Fruit fly (Drosophila melanogaster) whole organism, embryonic: ENCODE results near the gene Hph.

Experiments used
- Atf-2 ChIP-seq: fragments of 200-800 bp; sonication (Bioruptor generic); optimal IDR thresholded peaks from 2 replicates; lab custom pipeline; 2016; ENCODE audit warnings: missing biosample characterization, missing genetic modification characterization
- CG12071 ChIP-seq: fragments of 200-800 bp; sonication (Bioruptor generic); optimal IDR thresholded peaks from 3 replicates; lab custom pipeline; 2018; ENCODE audit warnings: missing biosample characterization, mild to moderate bottlenecking, missing genetic modification characterization
- CG12155 ChIP-seq: fragments of 200-800 bp; sonication (Bioruptor generic); optimal IDR thresholded peaks from 3 replicates; lab custom pipeline; 2016; ENCODE audit warnings: missing biosample characterization, missing genetic modification characterization
- CG13424 ChIP-seq: fragments of 200-800 bp; sonication (Bioruptor generic); optimal IDR thresholded peaks from 2 replicates; lab custom pipeline; 2019; ENCODE audit warnings: missing biosample characterization, mild to moderate bottlenecking, missing genetic modification characterization, moderate library complexity
- CG14667 ChIP-seq: fragments of 200-800 bp; sonication (Bioruptor generic); IDR thresholded peaks from 2 replicates; pipeline ENCODE4 v1.3.6; 2022; ENCODE audit warnings: missing biosample characterization, missing genetic modification characterization
- CG14710 ChIP-seq: fragments of 200-800 bp; sonication (Bioruptor generic); optimal IDR thresholded peaks from 3 replicates; lab custom pipeline; 2019; ENCODE audit warnings: missing biosample characterization, mild to moderate bottlenecking, missing genetic modification characterization, moderate library complexity
- CG15269 ChIP-seq: fragments of 200-800 bp; sonication (Bioruptor generic); optimal IDR thresholded peaks from 2 replicates; lab custom pipeline; 2018; ENCODE audit warnings: missing biosample characterization, mild to moderate bottlenecking, missing genetic modification characterization, moderate library complexity
- CG1529 ChIP-seq: fragments of 200-800 bp; sonication (Bioruptor generic); optimal IDR thresholded peaks from 3 replicates; lab custom pipeline; 2018; ENCODE audit warnings: missing biosample characterization, missing genetic modification characterization
- CG1603 ChIP-seq: fragments of 200-800 bp; sonication (Bioruptor generic); optimal IDR thresholded peaks from 2 replicates; lab custom pipeline; 2019; ENCODE audit warnings: missing biosample characterization, mild to moderate bottlenecking, missing genetic modification characterization, moderate library complexity
- CG16779 ChIP-seq: fragments of 200-800 bp; sonication (Bioruptor generic); IDR thresholded peaks from 2 replicates; pipeline ENCODE4 v1.3.6; 2022; ENCODE audit warnings: missing biosample characterization, missing genetic modification characterization
- CG17328 ChIP-seq: fragments of 200-800 bp; sonication (Bioruptor generic); IDR thresholded peaks from 2 replicates; pipeline ENCODE4 v1.3.6; 2022; ENCODE audit warnings: missing biosample characterization, missing genetic modification characterization
- CG2678 ChIP-seq: fragments of 200-800 bp; sonication (Bioruptor generic); optimal IDR thresholded peaks from 3 replicates; lab custom pipeline; 2019; ENCODE audit warnings: missing biosample characterization, mild to moderate bottlenecking, missing genetic modification characterization, moderate library complexity
- CG3163 ChIP-seq: fragments of 200-800 bp; sonication (Bioruptor generic); optimal IDR thresholded peaks from 3 replicates; lab custom pipeline; 2016; ENCODE audit warnings: missing biosample characterization, missing genetic modification characterization
- CG4617 ChIP-seq: fragments of 200-800 bp; sonication (Bioruptor generic); optimal IDR thresholded peaks from 3 replicates; lab custom pipeline; 2016; ENCODE audit warnings: missing biosample characterization, missing genetic modification characterization, borderline replicate concordance
- CG4730 ChIP-seq: fragments of 200-800 bp; sonication (Bioruptor generic); IDR thresholded peaks from 2 replicates; pipeline ENCODE4 v1.3.6; 2022; ENCODE audit warnings: missing biosample characterization, missing genetic modification characterization
- CG6683 ChIP-seq: fragments of 200-800 bp; sonication (Bioruptor generic); optimal IDR thresholded peaks from 2 replicates; lab custom pipeline; 2017; ENCODE audit warnings: missing biosample characterization, mild to moderate bottlenecking, missing genetic modification characterization, missing genetic modification reagents
- CG6813 ChIP-seq: fragments of 200-800 bp; sonication (Bioruptor generic); optimal IDR thresholded peaks from 2 replicates; lab custom pipeline; 2017; ENCODE audit warnings: missing biosample characterization, missing genetic modification characterization, mild to moderate bottlenecking, moderate library complexity, missing genetic modification reagents
- CG7271 ChIP-seq: fragments of 200-800 bp; sonication (Bioruptor generic); optimal IDR thresholded peaks from 2 replicates; lab custom pipeline; 2018; ENCODE audit warnings: missing biosample characterization, mild to moderate bottlenecking, missing genetic modification characterization, moderate library complexity
- CG7372 ChIP-seq: fragments of 200-800 bp; sonication (Bioruptor generic); IDR thresholded peaks from 2 replicates; pipeline ENCODE4 v1.3.6; 2022; ENCODE audit warnings: missing biosample characterization, missing genetic modification characterization
- CG8944 ChIP-seq: fragments of 200-800 bp; sonication (Bioruptor generic); optimal IDR thresholded peaks from 3 replicates; lab custom pipeline; 2016; ENCODE audit warnings: missing biosample characterization, missing genetic modification characterization
- CHES-1-like ChIP-seq: fragments of 200-800 bp; sonication (Bioruptor generic); optimal IDR thresholded peaks from 2 replicates; lab custom pipeline; 2016; ENCODE audit warnings: missing biosample characterization, missing genetic modification characterization
- CTCF ChIP-seq: fragments of 200-800 bp; sonication (Bioruptor generic); optimal IDR thresholded peaks from 2 replicates; lab custom pipeline; 2017; ENCODE audit warnings: missing biosample characterization, mild to moderate bottlenecking, missing genetic modification characterization, moderate library complexity
- Dfd ChIP-seq, 2 experiments: fragments of >200 bp; optimal IDR thresholded peaks; 2 replicates each; lab custom pipeline; 2017; ENCODE audit warnings: missing biosample characterization in 2 of 2, missing genetic modification characterization in 2 of 2
- Dll ChIP-seq: fragments of 200-800 bp; sonication (Bioruptor generic); IDR thresholded peaks from 4 replicates; pipeline ENCODE4 v1.3.6; 2022; ENCODE audit warnings: missing biosample characterization, missing genetic modification characterization; ENCODE audit not compliant: partially characterized antibody
- Elba2 ChIP-seq: fragments of 200-800 bp; sonication (Bioruptor generic); optimal IDR thresholded peaks from 3 replicates; lab custom pipeline; 2016; ENCODE audit warnings: missing biosample characterization, missing genetic modification characterization
- Gug ChIP-seq: fragments of 200-800 bp; sonication (Bioruptor generic); IDR thresholded peaks from 4 replicates; pipeline ENCODE4 v1.3.6; 2022; ENCODE audit warnings: missing biosample characterization, missing genetic modification characterization
- HHEX ChIP-seq: fragments of 200-800 bp; sonication (Bioruptor generic); optimal IDR thresholded peaks from 3 replicates; lab custom pipeline; 2017; ENCODE audit warnings: missing biosample characterization, mild to moderate bottlenecking, missing genetic modification characterization, missing genetic modification reagents
- Hr39 ChIP-seq: fragments of >200 bp; optimal IDR thresholded peaks from 2 replicates; lab custom pipeline; 2017
- Sox100B ChIP-seq: fragments of 200-800 bp; sonication (Bioruptor generic); optimal IDR thresholded peaks from 3 replicates; lab custom pipeline; 2018; ENCODE audit warnings: missing biosample characterization, mild to moderate bottlenecking, missing genetic modification characterization
- Sry-δ ChIP-seq: fragments of 200-800 bp; sonication (Bioruptor generic); optimal IDR thresholded peaks from 2 replicates; lab custom pipeline; 2016; ENCODE audit warnings: missing biosample characterization, missing genetic modification characterization
- abd-A ChIP-seq: fragments of 200-800 bp; sonication (Bioruptor generic); optimal IDR thresholded peaks from 3 replicates; lab custom pipeline; 2019; ENCODE audit warnings: missing biosample characterization, mild to moderate bottlenecking, missing genetic modification characterization, moderate library complexity
- cato ChIP-seq: fragments of 200-800 bp; sonication (Bioruptor generic); optimal IDR thresholded peaks from 2 replicates; lab custom pipeline; 2016; ENCODE audit warnings: missing biosample characterization, missing genetic modification characterization, borderline replicate concordance
- chif ChIP-seq, 2 experiments: fragments of 200-800 bp; sonication (Bioruptor generic); optimal IDR thresholded peaks; 3 replicates each; lab custom pipeline; 2016; ENCODE audit warnings: missing biosample characterization in 2 of 2, missing genetic modification characterization in 2 of 2
- dati ChIP-seq: fragments of 200-800 bp; sonication (Bioruptor generic); IDR thresholded peaks from 2 replicates; pipeline ENCODE4 v1.3.6; 2022; ENCODE audit warnings: missing biosample characterization, missing genetic modification characterization
- en ChIP-seq: fragments of 200-800 bp; sonication (Bioruptor generic); optimal IDR thresholded peaks from 2 replicates; lab custom pipeline; 2016; ENCODE audit warnings: missing biosample characterization, missing genetic modification characterization
- fd102C ChIP-seq: fragments of 200-800 bp; sonication (Bioruptor generic); optimal IDR thresholded peaks from 2 replicates; lab custom pipeline; 2018; ENCODE audit warnings: missing biosample characterization, mild to moderate bottlenecking, missing genetic modification characterization, moderate library complexity
- gro ChIP-seq: fragments of 200-800 bp; sonication (Bioruptor generic); optimal IDR thresholded peaks from 2 replicates; lab custom pipeline; 2016; ENCODE audit warnings: missing biosample characterization, missing genetic modification characterization
- h ChIP-seq: fragments of >200 bp; optimal IDR thresholded peaks from 2 replicates; lab custom pipeline; 2017
- mld ChIP-seq: fragments of 200-800 bp; sonication (Bioruptor generic); IDR thresholded peaks from 3 replicates; pipeline ENCODE4 v1.3.6; 2022; ENCODE audit warnings: missing biosample characterization, missing genetic modification characterization; ENCODE audit not compliant: partially characterized antibody
- oc ChIP-seq: fragments of 200-800 bp; sonication (Bioruptor generic); optimal IDR thresholded peaks from 2 replicates; lab custom pipeline; 2018; ENCODE audit warnings: missing biosample characterization, mild to moderate bottlenecking, missing genetic modification characterization, moderate library complexity
- pfk ChIP-seq: fragments of 200-800 bp; sonication (Bioruptor generic); optimal IDR thresholded peaks from 2 replicates; lab custom pipeline; 2018; ENCODE audit warnings: missing biosample characterization, mild to moderate bottlenecking, missing genetic modification characterization, moderate library complexity
- prd ChIP-seq, 3 experiments: fragments of >200 bp in 2 of 3; fragments of 200-800 bp in 1 of 3; sonication (Bioruptor generic) in 1 of 3; optimal IDR thresholded peaks in 2 of 3; IDR thresholded peaks in 1 of 3; 2 replicates in 2 of 3; 3 replicates in 1 of 3; pipeline versions ENCODE4 v1.3.6 to Lab custom; 2017 to 2022; ENCODE audit warnings: missing biosample characterization in 1 of 3, missing genetic modification characterization in 1 of 3
- psq ChIP-seq: fragments of 200-800 bp; sonication (Bioruptor generic); optimal IDR thresholded peaks from 2 replicates; lab custom pipeline; 2017; ENCODE audit warnings: missing biosample characterization, missing genetic modification characterization
- ranshi ChIP-seq: fragments of 200-800 bp; sonication (Bioruptor generic); IDR thresholded peaks from 2 replicates; pipeline ENCODE4 v1.3.6; 2022; ENCODE audit warnings: missing biosample characterization, missing genetic modification characterization
- shn ChIP-seq: fragments of 200-800 bp; sonication (Bioruptor generic); optimal IDR thresholded peaks from 3 replicates; lab custom pipeline; 2016; ENCODE audit warnings: missing biosample characterization, missing genetic modification characterization
- slou ChIP-seq: fragments of 200-800 bp; sonication (Bioruptor generic); optimal IDR thresholded peaks from 3 replicates; lab custom pipeline; 2016; ENCODE audit warnings: missing biosample characterization, missing genetic modification characterization
- tio ChIP-seq: fragments of 200-800 bp; sonication (Bioruptor generic); optimal IDR thresholded peaks from 2 replicates; lab custom pipeline; 2017; ENCODE audit warnings: missing biosample characterization, missing genetic modification characterization, inconsistent platforms
- twi ChIP-seq: fragments of 200-800 bp; optimal IDR thresholded peaks from 2 replicates; lab custom pipeline; 2019; ENCODE audit warnings: missing biosample characterization, mild to moderate bottlenecking, missing genetic modification characterization, moderate library complexity
- vvl ChIP-seq: fragments of 200-800 bp; sonication (Bioruptor generic); IDR thresholded peaks from 2 replicates; pipeline ENCODE4 v1.3.6; 2022; ENCODE audit warnings: missing biosample characterization, missing genetic modification characterization
- wor ChIP-seq: fragments of 200-800 bp; sonication (Bioruptor generic); IDR thresholded peaks from 2 replicates; pipeline ENCODE4 v1.3.6; 2022; ENCODE audit warnings: missing biosample characterization, missing genetic modification characterization

Hph gene

dm6 chr3R:5298599-5299307 is 41.9 kb downstream of the Hph start (continued):
- TF ChIP-seq ranshi (GFP tag; lab: Robert Waterston, UW): peak; percentile 59
- TF ChIP-seq h (lab: Kevin White, UChicago): no peak
- no peak for TF ChIP-seq CG6813 (GFP tag; lab: Kevin White, UChicago)
- peak; percentile 48 for TF ChIP-seq CG2678
- TF ChIP-seq twi (tag; lab: Kevin White, UChicago): no peak
- TF ChIP-seq CTCF (GFP tag; lab: Kevin White, UChicago): peak; percentile 98
- no peak for TF ChIP-seq Sox100B (GFP tag; lab: Kevin White, UChicago)
- TF ChIP-seq Dll (GFP tag; lab: Robert Waterston, UW): 0 out of 4 replicates have a peak, but pooled peaks have one; percentile 36
- TF ChIP-seq CG7372 (GFP tag; lab: Robert Waterston, UW): peak; percentile 32; the same call in 1 of the 2 replicates
- TF ChIP-seq oc: no peak
- peak; percentile 65 for TF ChIP-seq CG8944 (GFP tag; lab: Kevin White, UChicago)
- no peak for TF ChIP-seq prd (optimal IDR thresholded peaks at IDR 0.05; lab: Kevin White, UChicago)
- TF ChIP-seq prd (GFP tag; IDR thresholded peaks at IDR 0.05; lab: Robert Waterston, UW): peak; percentile 76
- TF ChIP-seq CG14667 (GFP tag; lab: Robert Waterston, UW): peak; percentile 62; the same call in 1 of the 2 replicates
- peak; percentile 20 for TF ChIP-seq HHEX
- TF ChIP-seq vvl (GFP tag; lab: Robert Waterston, UW): peak; percentile 67
- peak; percentile 58; the same call in 3 of the 4 replicates for TF ChIP-seq Gug
- TF ChIP-seq wor (GFP tag; lab: Robert Waterston, UW): no peak
- no peak for TF ChIP-seq en (GFP tag; lab: Kevin White, UChicago)
- no peak; the same call in 1 of the 2 replicates for TF ChIP-seq CG4730
- no peak for TF ChIP-seq fd102C (GFP tag; lab: Kevin White, UChicago)
- TF ChIP-seq abd-A (tag; lab: Kevin White, UChicago): no peak
- TF ChIP-seq chif (GFP tag; optimal IDR thresholded peaks at IDR 0.05; lab: Kevin White, UChicago): peak in 1 of 2 experiments; percentile 76
- no peak for TF ChIP-seq dati (GFP tag; lab: Robert Waterston, UW)
- TF ChIP-seq CG13424 (tag; lab: Kevin White, UChicago): peak; percentile 41
- TF ChIP-seq slou (GFP tag; lab: Kevin White, UChicago): peak; percentile 5
- TF ChIP-seq cato: peak; percentile 20
- TF ChIP-seq tio (GFP tag; lab: Kevin White, UChicago): peak; percentile 4
- peak; percentile 27 for TF ChIP-seq Sry-δ (GFP tag; lab: Kevin White, UChicago)
- no peak for TF ChIP-seq CG12071 (GFP tag; lab: Kevin White, UChicago)
- TF ChIP-seq CG16779 (GFP tag; lab: Robert Waterston, UW): peak; percentile 31; the same call in 1 of the 2 replicates
- peak; percentile 39 for TF ChIP-seq gro (GFP tag; lab: Kevin White, UChicago)
- TF ChIP-seq pfk (GFP tag; lab: Kevin White, UChicago): no peak
- TF ChIP-seq psq (GFP tag; lab: Kevin White, UChicago): no peak
- TF ChIP-seq CG7271: no peak
- TF ChIP-seq CG6683 (GFP tag; lab: Kevin White, UChicago): no peak
- TF ChIP-seq mld: no peak
- peak; percentile 44 for TF ChIP-seq CG14710 (tag; lab: Kevin White, UChicago)
- peak; percentile 14 for TF ChIP-seq Atf-2 (GFP tag; lab: Kevin White, UChicago)
- peak; percentile 24 for TF ChIP-seq CG4617
- no peak for TF ChIP-seq CG1529 (GFP tag; lab: Kevin White, UChicago)
- peak; percentile 30 for TF ChIP-seq CG3163 (GFP tag; lab: Kevin White, UChicago)
- TF ChIP-seq CG12155: peak; percentile 24
- TF ChIP-seq CG17328 (GFP tag; lab: Robert Waterston, UW): no peak
- no peak for TF ChIP-seq Dfd (GFP tag; optimal IDR thresholded peaks at IDR 0.05; lab: Kevin White, UChicago)
- peak; percentile 38 for TF ChIP-seq shn (GFP tag; lab: Kevin White, UChicago)
- TF ChIP-seq CG1603 (tag; lab: Kevin White, UChicago): peak; percentile 68
- no peak for TF ChIP-seq Hr39 (lab: Kevin White, UChicago)
- peak; percentile 48 for TF ChIP-seq CHES-1-like (GFP tag; lab: Kevin White, UChicago)
- peak; percentile 49 for TF ChIP-seq CG15269 (tag; lab: Kevin White, UChicago)
- TF ChIP-seq Elba2 (GFP tag; lab: Kevin White, UChicago): peak; percentile 49
